Worm (Caenorhabditis elegans): ENCODE data around the gene T14A8.2.

- TF ChIP-seq lin-13 (tag; optimal IDR thresholded peaks at IDR 0.05) (no peak), unc-39 (tag; optimal IDR thresholded peaks at IDR 0.05) (no peak), elt-3 (tag; optimal IDR thresholded peaks at IDR 0.05) (no peak), flh-1 (GFP tag; optimal IDR thresholded peaks at IDR 0.05) (no peak), sptf-1 (tag; optimal IDR thresholded peaks at IDR 0.05) (no peak), nhr-12 (tag; optimal IDR thresholded peaks at IDR 0.05) (no peak), pha-4 (tag; optimal IDR thresholded peaks at IDR 0.05) (no peak), elt-1 (tag; optimal IDR thresholded peaks at IDR 0.05; ENCODE audit: borderline replicate concordance, insufficient read depth) (no peak), nhr-28 (tag; optimal IDR thresholded peaks at IDR 0.05) (no peak), unc-120 (tag; optimal IDR thresholded peaks at IDR 0.05; ENCODE audit: poor library complexity, severe bottlenecking) (no peak)
Observed at ce11 chrIV:7812709-7813108, 9.7 kb downstream of the T14A8.2 start, which contains the start of gene zgpa-1.
